Worm (Caenorhabditis elegans) whole organism, young adult: ENCODE results near the gene spp-9.
A peak's percentile ranks its signal among the peaks of the same experiment; 100 is the strongest.

Experiments
- B0019.2 ChIP-seq: fragments of 200-800 bp; sonication (Bioruptor generic); conservative IDR thresholded peaks from 2 replicates; pipeline ENCODE4 v1.3.6; 2022; ENCODE audit warnings: missing genetic modification reagents, missing genetic modification characterization, missing compliant biosample characterization
- C17E4.6 ChIP-seq: fragments of 200-800 bp; sonication (Bioruptor generic); IDR thresholded peaks from 2 replicates; pipeline ENCODE4 v1.3.6; 2022; ENCODE audit warnings: missing genetic modification reagents, missing genetic modification characterization, missing compliant biosample characterization
- F10E7.11 ChIP-seq: sonication (generic microtip); optimal IDR thresholded peaks from 2 replicates; lab custom pipeline; 2017; ENCODE audit warnings: mild to moderate bottlenecking, missing genetic modification characterization, moderate library complexity, missing compliant biosample characterization
- F22D6.2 ChIP-seq: sonication (generic microtip); optimal IDR thresholded peaks from 2 replicates; lab custom pipeline; 2016; ENCODE audit warnings: mild to moderate bottlenecking, missing genetic modification characterization, missing compliant biosample characterization
- F37B4.10 ChIP-seq: fragments of 200-800 bp; sonication (Bioruptor generic); IDR thresholded peaks from 2 replicates; pipeline ENCODE4 v1.3.6; 2022; ENCODE audit warnings: missing genetic modification characterization, missing compliant biosample characterization
- F39B2.1 ChIP-seq: fragments of 200-800 bp; sonication (Bioruptor generic); IDR thresholded peaks from 2 replicates; pipeline ENCODE4 v1.3.6; 2022; ENCODE audit warnings: missing genetic modification reagents, missing genetic modification characterization, missing compliant biosample characterization
- F52B5.7 ChIP-seq: sonication (generic microtip); optimal IDR thresholded peaks from 2 replicates; lab custom pipeline; 2016; ENCODE audit warnings: mild to moderate bottlenecking, missing genetic modification characterization, missing compliant biosample characterization
- F55B11.4 ChIP-seq: sonication (generic microtip); optimal IDR thresholded peaks from 2 replicates; lab custom pipeline; 2016; ENCODE audit warnings: missing compliant biosample characterization, missing genetic modification characterization, borderline replicate concordance; ENCODE audit not compliant: insufficient read depth
- K11D2.4 ChIP-seq: fragments of 200-800 bp; sonication (Bioruptor generic); IDR thresholded peaks from 2 replicates; pipeline ENCODE4 v1.3.6; 2022; ENCODE audit warnings: missing genetic modification reagents, missing genetic modification characterization, missing compliant biosample characterization
- T07F8.4 ChIP-seq: sonication (generic microtip); optimal IDR thresholded peaks from 2 replicates; lab custom pipeline; 2016; ENCODE audit warnings: mild to moderate bottlenecking, missing genetic modification characterization, moderate library complexity, missing compliant biosample characterization
- T26A5.8 ChIP-seq: sonication (generic microtip); optimal IDR thresholded peaks from 2 replicates; lab custom pipeline; 2016; ENCODE audit warnings: missing genetic modification characterization, missing compliant biosample characterization
- Y53F4B.3 ChIP-seq: fragments of 200-800 bp; sonication (Bioruptor generic); IDR thresholded peaks from 2 replicates; pipeline ENCODE4 v1.3.6; 2022; ENCODE audit warnings: missing genetic modification reagents, missing genetic modification characterization, missing compliant biosample characterization
- ama-1 ChIP-seq, 3 experiments: fragments of 150-350 bp in 1 of 3; sonication (generic microtip) in 2 of 3; optimal IDR thresholded peaks; 2 replicates each; lab custom pipeline; 2014 to 2018; ENCODE audit warnings: missing biosample characterization in 2 of 3, missing genetic modification characterization in 2 of 3, missing genetic modification reagents in 2 of 3
- aptf-2 ChIP-seq: fragments of 200-800 bp; sonication (Bioruptor generic); conservative IDR thresholded peaks from 2 replicates; pipeline ENCODE4 v1.3.6; 2022; ENCODE audit warnings: missing genetic modification reagents, missing genetic modification characterization, missing compliant biosample characterization
- aptf-3 ChIP-seq: fragments of 200-800 bp; sonication (Bioruptor generic); IDR thresholded peaks from 2 replicates; pipeline ENCODE4 v1.3.6; 2022; ENCODE audit warnings: missing genetic modification characterization, missing compliant biosample characterization
- athp-1 ChIP-seq: sonication (generic microtip); optimal IDR thresholded peaks from 2 replicates; lab custom pipeline; 2017; ENCODE audit warnings: mild to moderate bottlenecking, missing genetic modification characterization, missing compliant biosample characterization
- ccch-3 ChIP-seq: fragments of 200-800 bp; sonication (Bioruptor generic); optimal IDR thresholded peaks from 2 replicates; lab custom pipeline; 2018; ENCODE audit warnings: mild to moderate bottlenecking, missing genetic modification characterization, missing compliant biosample characterization
- ceh-100 ChIP-seq: fragments of 200-800 bp; sonication (Bioruptor generic); IDR thresholded peaks from 2 replicates; pipeline ENCODE4 v1.3.6; 2022; ENCODE audit warnings: missing genetic modification reagents, missing genetic modification characterization, missing compliant biosample characterization
- ceh-40 ChIP-seq: fragments of 200-800 bp; sonication (Bioruptor generic); IDR thresholded peaks from 2 replicates; pipeline ENCODE4 v1.3.6; 2022; ENCODE audit warnings: missing genetic modification characterization, missing compliant biosample characterization
- ceh-91 ChIP-seq: fragments of 200-800 bp; sonication (Bioruptor generic); IDR thresholded peaks from 2 replicates; pipeline ENCODE4 v1.3.6; 2022; ENCODE audit warnings: missing genetic modification reagents, missing genetic modification characterization, missing compliant biosample characterization
- chd-7 ChIP-seq: sonication (generic microtip); optimal IDR thresholded peaks from 2 replicates; lab custom pipeline; 2016; ENCODE audit warnings: mild to moderate bottlenecking, missing genetic modification characterization, moderate library complexity, missing compliant biosample characterization
- dpff-1 ChIP-seq: sonication (generic microtip); optimal IDR thresholded peaks from 2 replicates; lab custom pipeline; 2017; ENCODE audit warnings: mild to moderate bottlenecking, missing genetic modification characterization, missing compliant biosample characterization
- dpl-1 ChIP-seq: fragments of 150-350 bp; optimal IDR thresholded peaks from 2 replicates; lab custom pipeline; 2014; ENCODE audit warnings: missing biosample characterization, missing genetic modification reagents, missing genetic modification characterization
- egl-44 ChIP-seq: fragments of 200-800 bp; sonication (Bioruptor generic); IDR thresholded peaks from 2 replicates; pipeline ENCODE4 v1.3.6; 2022; ENCODE audit warnings: missing genetic modification reagents, missing genetic modification characterization, missing compliant biosample characterization
- ets-4 ChIP-seq: fragments of 200-800 bp; sonication (Bioruptor generic); optimal IDR thresholded peaks from 2 replicates; lab custom pipeline; 2018; ENCODE audit warnings: mild to moderate bottlenecking, missing genetic modification characterization, missing compliant biosample characterization
- him-1 ChIP-seq: sonication (generic microtip); optimal IDR thresholded peaks from 2 replicates; lab custom pipeline; 2016; ENCODE audit warnings: missing genotype, missing genetic modification reagents, missing genetic modification characterization, missing compliant biosample characterization
- hmg-20 ChIP-seq: fragments of 200-800 bp; sonication (Bioruptor generic); IDR thresholded peaks from 2 replicates; pipeline ENCODE4 v1.3.6; 2022; ENCODE audit warnings: missing genetic modification reagents, missing genetic modification characterization, missing compliant biosample characterization
- hrde-1 ChIP-seq: sonication (generic microtip); optimal IDR thresholded peaks from 2 replicates; lab custom pipeline; 2016; ENCODE audit warnings: missing genetic modification characterization, mild to moderate bottlenecking, missing compliant biosample characterization, moderate library complexity, missing genotype, missing genetic modification reagents, borderline replicate concordance
- lag-1 ChIP-seq: fragments of 200-800 bp; sonication (Bioruptor generic); IDR thresholded peaks from 2 replicates; pipeline ENCODE4 v1.3.6; 2022; ENCODE audit warnings: missing genetic modification reagents, missing genetic modification characterization, missing compliant biosample characterization
- let-526 ChIP-seq: fragments of 200-800 bp; sonication (Bioruptor generic); IDR thresholded peaks from 2 replicates; pipeline ENCODE4 v1.3.6; 2022; ENCODE audit warnings: missing genetic modification reagents, missing genetic modification characterization, missing compliant biosample characterization
- lin-26 ChIP-seq: fragments of 200-800 bp; sonication (Bioruptor generic); IDR thresholded peaks from 2 replicates; pipeline ENCODE4 v1.3.6; 2022; ENCODE audit warnings: missing genetic modification reagents, missing genetic modification characterization, missing compliant biosample characterization
- lin-40 ChIP-seq: sonication (generic microtip); optimal IDR thresholded peaks from 2 replicates; lab custom pipeline; 2016; ENCODE audit warnings: missing genetic modification characterization, mild to moderate bottlenecking, missing compliant biosample characterization, missing genotype, missing genetic modification reagents
- lsy-27 ChIP-seq: sonication (generic microtip); optimal IDR thresholded peaks from 2 replicates; lab custom pipeline; 2017; ENCODE audit warnings: missing genetic modification characterization, mild to moderate bottlenecking, missing compliant biosample characterization, antibody characterized with exemption, missing genotype, borderline replicate concordance; ENCODE audit not compliant: insufficient read depth
- mcd-1 ChIP-seq: fragments of 200-800 bp; sonication (Bioruptor generic); IDR thresholded peaks from 2 replicates; pipeline ENCODE4 v1.3.6; 2022; ENCODE audit warnings: missing genetic modification reagents, missing genetic modification characterization, missing compliant biosample characterization
- mes-4 ChIP-seq: sonication (generic microtip); optimal IDR thresholded peaks from 2 replicates; lab custom pipeline; 2016; ENCODE audit warnings: missing genotype, missing genetic modification characterization, missing compliant biosample characterization
- nfya-1 ChIP-seq: sonication (generic microtip); optimal IDR thresholded peaks from 2 replicates; lab custom pipeline; 2017; ENCODE audit warnings: antibody characterized with exemption, missing compliant biosample characterization, missing genetic modification characterization, borderline replicate concordance; ENCODE audit not compliant: insufficient read depth
- nfya-2 ChIP-seq: fragments of 200-800 bp; sonication (Bioruptor generic); IDR thresholded peaks from 2 replicates; pipeline ENCODE4 v1.3.6; 2022; ENCODE audit warnings: missing genetic modification reagents, missing genetic modification characterization, missing compliant biosample characterization
- nhr-120 ChIP-seq: fragments of 200-800 bp; sonication (Bioruptor generic); IDR thresholded peaks from 2 replicates; pipeline ENCODE4 v1.3.6; 2022; ENCODE audit warnings: missing genetic modification characterization, missing compliant biosample characterization
- nhr-80 ChIP-seq: sonication (generic microtip); optimal IDR thresholded peaks from 2 replicates; lab custom pipeline; 2016; ENCODE audit warnings: missing genetic modification characterization, missing compliant biosample characterization
- nhr-90 ChIP-seq: sonication (generic microtip); optimal IDR thresholded peaks from 2 replicates; lab custom pipeline; 2016; ENCODE audit warnings: missing genotype, mild to moderate bottlenecking, missing genetic modification characterization, missing compliant biosample characterization
- pha-4 ChIP-seq: fragments of 150-350 bp; sonication (generic microtip); optimal IDR thresholded peaks from 2 replicates; lab custom pipeline; 2014; ENCODE audit warnings: missing biosample characterization, missing genetic modification reagents, missing genetic modification characterization
- rpc-1 ChIP-seq, 2 experiments: fragments of 150-350 bp in 1 of 2; sonication (generic microtip) in 1 of 2; optimal IDR thresholded peaks; 2 replicates each; lab custom pipeline; 2014 to 2018; ENCODE audit warnings: missing biosample characterization in 1 of 2, missing genetic modification characterization in 1 of 2, missing genetic modification reagents in 1 of 2, missing genotype in 1 of 2
- sea-2 ChIP-seq: fragments of 200-800 bp; sonication (Bioruptor generic); IDR thresholded peaks from 2 replicates; pipeline ENCODE4 v1.3.6; 2022; ENCODE audit warnings: missing genetic modification characterization, missing compliant biosample characterization
- snpc-1.3 ChIP-seq: sonication (generic microtip); optimal IDR thresholded peaks from 2 replicates; lab custom pipeline; 2017; ENCODE audit warnings: missing genetic modification characterization, mild to moderate bottlenecking, missing compliant biosample characterization, antibody characterized with exemption, moderate library complexity, missing genotype, missing genetic modification reagents; ENCODE audit not compliant: insufficient read depth
- snpc-3.4 ChIP-seq: sonication (generic microtip); optimal IDR thresholded peaks from 2 replicates; lab custom pipeline; 2017; ENCODE audit warnings: missing genetic modification characterization, mild to moderate bottlenecking, missing compliant biosample characterization, antibody characterized with exemption, moderate library complexity, missing genotype, missing genetic modification reagents
- tbx-9 ChIP-seq: sonication (generic microtip); optimal IDR thresholded peaks from 2 replicates; lab custom pipeline; 2016; ENCODE audit warnings: borderline replicate concordance, missing genetic modification characterization, inconsistent platforms, missing compliant biosample characterization
- zim-3 ChIP-seq: sonication (generic microtip); optimal IDR thresholded peaks from 2 replicates; lab custom pipeline; 2017; ENCODE audit warnings: mild to moderate bottlenecking, missing genetic modification characterization, moderate library complexity, missing compliant biosample characterization
- ztf-26 ChIP-seq: sonication (generic microtip); optimal IDR thresholded peaks from 2 replicates; lab custom pipeline; 2017; ENCODE audit warnings: missing genetic modification characterization, missing compliant biosample characterization
- ztf-3 ChIP-seq: fragments of 200-800 bp; sonication (Bioruptor generic); optimal IDR thresholded peaks from 2 replicates; lab custom pipeline; 2018; ENCODE audit warnings: mild to moderate bottlenecking, missing genetic modification characterization, missing compliant biosample characterization

spp-9 gene

ce11 chrX:11465215-11465614, 22.4 kb upstream of the spp-9 start, which contains the start of gene lin-14 (continued):
- peak; percentile 76 for TF ChIP-seq lin-40 (tag; lab: Kevin White, UChicago)
- no peak for TF ChIP-seq aptf-3 (GFP tag; lab: Robert Waterston, UW)
- TF ChIP-seq K11D2.4 (GFP tag; lab: Robert Waterston, UW): 0 out of 2 replicates have a peak, but pooled peaks have one; percentile 24
- TF ChIP-seq athp-1: no peak
- no peak for TF ChIP-seq ccch-3
- TF ChIP-seq mes-4: no peak
- no peak for TF ChIP-seq rpc-1 (optimal IDR thresholded peaks at IDR 0.05; lab: Kevin White, UChicago)
- no peak for TF ChIP-seq rpc-1 (tag; optimal IDR thresholded peaks at IDR 0.05; lab: Kevin White, UChicago)
- TF ChIP-seq F55B11.4 (tag; lab: Kevin White, UChicago): no peak
- no peak for TF ChIP-seq C17E4.6 (GFP tag; lab: Robert Waterston, UW)
- TF ChIP-seq ceh-40 (GFP tag; lab: Robert Waterston, UW): no peak
- no peak for TF ChIP-seq F37B4.10 (GFP tag; lab: Robert Waterston, UW)
- no peak for TF ChIP-seq ama-1 (optimal IDR thresholded peaks at IDR 0.05; lab: Kevin White, UChicago)
- no peak for TF ChIP-seq ama-1 (GFP tag; optimal IDR thresholded peaks at IDR 0.05; lab: Kevin White, UChicago)
- TF ChIP-seq nhr-120 (GFP tag; lab: Robert Waterston, UW): no peak
- no peak for TF ChIP-seq dpl-1
- peak; percentile 2 for TF ChIP-seq chd-7 (tag; lab: Kevin White, UChicago)
- no peak for TF ChIP-seq nfya-1 (tag; lab: Kevin White, UChicago)
- no peak for TF ChIP-seq hmg-20
- TF ChIP-seq F39B2.1 (GFP tag; lab: Robert Waterston, UW): no peak
- TF ChIP-seq ztf-3 (GFP tag; lab: Kevin White, UChicago): no peak
- TF ChIP-seq nhr-80 (tag; lab: Kevin White, UChicago): peak; percentile 59
- no peak for TF ChIP-seq lin-26 (GFP tag; lab: Robert Waterston, UW)
- no peak for TF ChIP-seq T07F8.4 (tag; lab: Kevin White, UChicago)
- no peak for TF ChIP-seq egl-44
- no peak for TF ChIP-seq snpc-3.4 (tag; lab: Kevin White, UChicago)
- no peak for TF ChIP-seq dpff-1 (tag; lab: Kevin White, UChicago)
- no peak for TF ChIP-seq ets-4 (GFP tag; lab: Kevin White, UChicago)
- no peak for TF ChIP-seq Y53F4B.3 (GFP tag; lab: Robert Waterston, UW)
- TF ChIP-seq F10E7.11 (tag; lab: Kevin White, UChicago): no peak
- TF ChIP-seq lag-1 (GFP tag; lab: Robert Waterston, UW): no peak
- TF ChIP-seq F22D6.2 (tag; lab: Kevin White, UChicago): no peak
- no peak for TF ChIP-seq zim-3
- no peak for TF ChIP-seq aptf-2 (GFP tag; lab: Robert Waterston, UW)
- TF ChIP-seq B0019.2: no peak
- no peak for TF ChIP-seq snpc-1.3 (tag; lab: Kevin White, UChicago)
- TF ChIP-seq mcd-1 (GFP tag; lab: Robert Waterston, UW): peak; percentile 40; the same call in 1 of the 2 replicates
- no peak for TF ChIP-seq nfya-2 (GFP tag; lab: Robert Waterston, UW)
- TF ChIP-seq nhr-90: no peak
- TF ChIP-seq hrde-1 (tag; lab: Kevin White, UChicago): no peak
- no peak for TF ChIP-seq pha-4 (tag; lab: Kevin White, UChicago)
- TF ChIP-seq ceh-91: no peak
- TF ChIP-seq sea-2 (GFP tag; lab: Robert Waterston, UW): no peak
- TF ChIP-seq tbx-9: no peak
- no peak for TF ChIP-seq ceh-100
- TF ChIP-seq ztf-26: no peak
- no peak for TF ChIP-seq T26A5.8 (tag; lab: Kevin White, UChicago)
- TF ChIP-seq F52B5.7 (tag; lab: Kevin White, UChicago): no peak
- TF ChIP-seq let-526 (GFP tag; lab: Robert Waterston, UW): no peak
- no peak for TF ChIP-seq him-1
- no peak for TF ChIP-seq lsy-27
